Worm (Caenorhabditis elegans): ENCODE results near the gene mtx-2.

DNA sequence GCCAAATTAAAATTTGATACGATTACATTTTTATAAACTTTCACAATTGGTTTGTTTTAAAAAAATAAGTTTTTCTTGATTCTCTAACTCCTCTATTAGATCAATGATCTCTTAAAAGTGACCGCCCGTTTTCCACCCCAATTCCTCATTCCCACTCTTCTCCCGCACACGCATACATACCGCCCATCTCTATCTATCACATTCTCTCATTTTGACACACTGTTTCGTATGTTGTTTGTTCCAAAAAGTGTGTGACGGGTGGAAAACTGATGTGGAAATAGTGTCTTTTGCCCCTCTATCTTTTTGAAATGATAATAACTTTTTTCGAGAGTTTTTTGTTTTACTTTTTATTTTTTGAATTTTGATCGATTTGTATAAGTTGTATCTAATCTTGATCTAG lies 45.1 kb downstream of the mtx-2 start:
- peak; percentile 53 for TF ChIP-seq nhr-90 (tag; optimal IDR thresholded peaks at IDR 0.05; ENCODE audit: poor library complexity)
- TF ChIP-seq fkh-4 (tag; optimal IDR thresholded peaks at IDR 0.05; ENCODE audit: borderline replicate concordance), result no peak
- TF ChIP-seq mef-2 (tag; optimal IDR thresholded peaks at IDR 0.05), result peak; percentile 11
- no peak for TF ChIP-seq nhr-11 (tag; optimal IDR thresholded peaks at IDR 0.05)
- TF ChIP-seq nhr-12 (tag; optimal IDR thresholded peaks at IDR 0.05), result no peak
- TF ChIP-seq dpl-1 (GFP tag; optimal IDR thresholded peaks at IDR 0.05), result peak; percentile 44 to 56 (median 52)
- TF ChIP-seq blmp-1 (tag; optimal IDR thresholded peaks at IDR 0.05), result peak; percentile 79
- TF ChIP-seq Y116A8C.19 (tag; optimal IDR thresholded peaks at IDR 0.05; ENCODE audit: borderline replicate concordance), result no peak
